Fruit fly (Drosophila melanogaster): ENCODE measurements around the gene CG7692.

CG7692 gene

dm6 chr3L:17352812-17353211, 1.2 kb downstream of the CG7692 start (continued):
- TF ChIP-seq shn (GFP tag; optimal IDR thresholded peaks at IDR 0.05) (no peak), CG10565 (GFP tag; optimal IDR thresholded peaks at IDR 0.05) (no peak), MTF-1 (GFP tag; optimal IDR thresholded peaks at IDR 0.05; ENCODE audit: borderline replicate concordance) (no peak), CG12942 (GFP tag; optimal IDR thresholded peaks at IDR 0.05) (no peak), inv (GFP tag; IDR thresholded peaks at IDR 0.05; ENCODE audit: partially characterized antibody) (no peak), Xbp1 (GFP tag; optimal IDR thresholded peaks at IDR 0.05) (peak; percentile 18), Atf6 (GFP tag; IDR thresholded peaks at IDR 0.05) (no peak), CG1024 (GFP tag; IDR thresholded peaks at IDR 0.05) (no peak), vvl (GFP tag; IDR thresholded peaks at IDR 0.05) (peak; percentile 60), Oli (tag; optimal IDR thresholded peaks at IDR 0.05) (no peak), sc (optimal IDR thresholded peaks at IDR 0.05) (no peak), sc (GFP tag; optimal IDR thresholded peaks at IDR 0.05) (no peak), Hr3 (GFP tag; optimal IDR thresholded peaks at IDR 0.05) (no peak), CG1529 (GFP tag; optimal IDR thresholded peaks at IDR 0.05) (no peak), CG3726 (GFP tag; IDR thresholded peaks at IDR 0.05) (no peak), Fer3 (tag; optimal IDR thresholded peaks at IDR 0.05) (no peak), CG7357 (GFP tag; IDR thresholded peaks at IDR 0.05) (no peak), unc-4 (GFP tag; IDR thresholded peaks at IDR 0.05; ENCODE audit: partially characterized antibody) (0 out of 2 replicates have a peak, but pooled peaks have one; percentile 37), CG14710 (tag; optimal IDR thresholded peaks at IDR 0.05) (peak; percentile 55), CG33213 (GFP tag; optimal IDR thresholded peaks at IDR 0.05) (peak; percentile 41), corto (GFP tag; optimal IDR thresholded peaks at IDR 0.05) (no peak), Dref (GFP tag; IDR thresholded peaks at IDR 0.05) (peak; percentile 55), CG4328 (GFP tag; optimal IDR thresholded peaks at IDR 0.05) (no peak), CG1603 (tag; optimal IDR thresholded peaks at IDR 0.05) (peak; percentile 90), MESR4 (GFP tag; optimal IDR thresholded peaks at IDR 0.05) (peak; percentile 43), CG12071 (GFP tag; optimal IDR thresholded peaks at IDR 0.05) (no peak), MBD-R2 (GFP tag; IDR thresholded peaks at IDR 0.05) (peak; percentile 95), CG14441 (GFP tag; IDR thresholded peaks at IDR 0.05) (no peak), sens-2 (GFP tag; IDR thresholded peaks at IDR 0.05) (no peak), fu2 (GFP tag; optimal IDR thresholded peaks at IDR 0.05) (no peak), Doc3 (GFP tag; IDR thresholded peaks at IDR 0.05; ENCODE audit: partially characterized antibody) (no peak), CG34422 (GFP tag; IDR thresholded peaks at IDR 0.05) (no peak; the same call in 2 of the 3 replicates), Neu2 (GFP tag; optimal IDR thresholded peaks at IDR 0.05; ENCODE audit: borderline replicate concordance) (no peak), NFAT (GFP tag; IDR thresholded peaks at IDR 0.05) (no peak), Asciz (GFP tag; optimal IDR thresholded peaks at IDR 0.05) (no peak), CG9932 (GFP tag; IDR thresholded peaks at IDR 0.05) (no peak; the same call in 1 of the 2 replicates), zf30C (GFP tag; optimal IDR thresholded peaks at IDR 0.05) (no peak), Sox102F (GFP tag; optimal IDR thresholded peaks at IDR 0.05) (no peak), CG3407 (GFP tag; optimal IDR thresholded peaks at IDR 0.05) (no peak), CG8290 (GFP tag; optimal IDR thresholded peaks at IDR 0.05) (peak; percentile 51), CG8290 (tag; optimal IDR thresholded peaks at IDR 0.05) (peak in 1 of 2 experiments; percentile 78), CG9876 (GFP tag; optimal IDR thresholded peaks at IDR 0.05) (no peak), CG7271 (tag; optimal IDR thresholded peaks at IDR 0.05) (no peak), E2f2 (GFP tag; IDR thresholded peaks at IDR 0.05) (peak; percentile 59), cg (GFP tag; optimal IDR thresholded peaks at IDR 0.05) (no peak), Ets65A (GFP tag) (no peak), croc (GFP tag; conservative IDR thresholded peaks at IDR 0.05) (no peak), CG15073 (GFP tag; optimal IDR thresholded peaks at IDR 0.05) (no peak), hb (GFP tag; IDR thresholded peaks at IDR 0.05; ENCODE audit: partially characterized antibody) (no peak), CG1792 (GFP tag; optimal IDR thresholded peaks at IDR 0.05) (no peak), chif (GFP tag; optimal IDR thresholded peaks at IDR 0.05) (no peak), ERR (GFP tag; optimal IDR thresholded peaks at IDR 0.05) (no peak)

Data from whole organism, embryonic.